Worm (Caenorhabditis elegans): ENCODE measurements around the gene famk-1.

ce11 chrX:15194283-15194682, 18.8 kb downstream of the famk-1 start, which contains the start of gene phat-6:
- no peak for TF ChIP-seq W03F9.2 (tag; optimal IDR thresholded peaks at IDR 0.05)
- no peak for TF ChIP-seq him-1 (tag; optimal IDR thresholded peaks at IDR 0.05)
- TF ChIP-seq dao-5 (tag; optimal IDR thresholded peaks at IDR 0.05), result no peak
